Worm (Caenorhabditis elegans) whole organism, late embryonic: ENCODE results near the gene gur-3.

Experiments
- F13H6.1 ChIP-seq: sonication (generic microtip); optimal IDR thresholded peaks from 2 replicates; lab custom pipeline; 2016; ENCODE audit warnings: missing genetic modification characterization, missing compliant biosample characterization
- K09A11.1 ChIP-seq: sonication (generic microtip); optimal IDR thresholded peaks from 2 replicates; lab custom pipeline; 2017; ENCODE audit warnings: antibody characterized with exemption, mild to moderate bottlenecking, missing genetic modification characterization, missing compliant biosample characterization; ENCODE audit not compliant: insufficient read depth
- T23F11.4 ChIP-seq: fragments of 200-800 bp; sonication (Bioruptor generic); optimal IDR thresholded peaks from 2 replicates; lab custom pipeline; 2018; ENCODE audit warnings: mild to moderate bottlenecking, missing genetic modification characterization, missing compliant biosample characterization
- ahr-1 ChIP-seq: sonication (generic microtip); optimal IDR thresholded peaks from 2 replicates; lab custom pipeline; 2016; ENCODE audit warnings: missing genetic modification characterization, missing compliant biosample characterization
- ceh-18 ChIP-seq: sonication (generic microtip); optimal IDR thresholded peaks from 2 replicates; lab custom pipeline; 2016; ENCODE audit warnings: missing genetic modification characterization, missing compliant biosample characterization
- ceh-19 ChIP-seq: fragments of 200-800 bp; sonication (Bioruptor generic); optimal IDR thresholded peaks from 2 replicates; lab custom pipeline; 2018; ENCODE audit warnings: mild to moderate bottlenecking, missing genetic modification characterization, missing compliant biosample characterization
- ceh-2 ChIP-seq: sonication (generic microtip); optimal IDR thresholded peaks from 2 replicates; lab custom pipeline; 2016; ENCODE audit warnings: missing genotype, missing genetic modification characterization, missing compliant biosample characterization
- ceh-22 ChIP-seq: sonication (generic microtip); optimal IDR thresholded peaks from 2 replicates; lab custom pipeline; 2017; ENCODE audit warnings: missing biosample characterization, missing genetic modification characterization
- ceh-24 ChIP-seq: sonication (generic microtip); optimal IDR thresholded peaks from 2 replicates; lab custom pipeline; 2016; ENCODE audit warnings: mild to moderate bottlenecking, missing genetic modification characterization, missing compliant biosample characterization
- ceh-45 ChIP-seq: fragments of 200-800 bp; sonication (Bioruptor generic); IDR thresholded peaks from 2 replicates; pipeline ENCODE4 v1.3.6; 2022; ENCODE audit warnings: missing genetic modification reagents, missing genetic modification characterization, missing compliant biosample characterization
- elt-2 ChIP-seq: sonication (generic microtip); optimal IDR thresholded peaks from 2 replicates; lab custom pipeline; 2016; ENCODE audit warnings: missing genetic modification reagents, missing genetic modification characterization, missing compliant biosample characterization
- ets-4 ChIP-seq: sonication (generic microtip); optimal IDR thresholded peaks from 2 replicates; lab custom pipeline; 2016; ENCODE audit warnings: missing genetic modification characterization, missing compliant biosample characterization
- eyg-1 ChIP-seq: sonication (generic microtip); optimal IDR thresholded peaks from 2 replicates; lab custom pipeline; 2016; ENCODE audit warnings: missing genotype, missing genetic modification characterization, missing compliant biosample characterization
- fax-1 ChIP-seq: sonication (generic microtip); optimal IDR thresholded peaks from 2 replicates; lab custom pipeline; 2016; ENCODE audit warnings: missing genotype, missing genetic modification characterization, missing compliant biosample characterization
- fkh-10 ChIP-seq: fragments of 150-350 bp; optimal IDR thresholded peaks from 2 replicates; lab custom pipeline; 2014; ENCODE audit warnings: missing biosample characterization, missing genetic modification reagents, missing genetic modification characterization
- hlh-13 ChIP-seq: fragments of 200-800 bp; sonication (Bioruptor generic); optimal IDR thresholded peaks from 2 replicates; lab custom pipeline; 2018; ENCODE audit warnings: mild to moderate bottlenecking, missing genetic modification characterization, missing compliant biosample characterization
- hlh-30 ChIP-seq: sonication (generic microtip); optimal IDR thresholded peaks from 2 replicates; lab custom pipeline; 2017; ENCODE audit warnings: antibody characterized with exemption, missing genetic modification characterization, missing compliant biosample characterization; ENCODE audit not compliant: insufficient read depth
- hlh-6 ChIP-seq: sonication (generic microtip); optimal IDR thresholded peaks from 2 replicates; lab custom pipeline; 2016; ENCODE audit warnings: missing genotype, missing genetic modification characterization, missing compliant biosample characterization
- hlh-8 ChIP-seq: sonication (generic microtip); optimal IDR thresholded peaks from 2 replicates; lab custom pipeline; 2016; ENCODE audit warnings: missing genotype, missing genetic modification characterization, missing compliant biosample characterization
- madf-2 ChIP-seq: sonication (generic microtip); optimal IDR thresholded peaks from 2 replicates; lab custom pipeline; 2017; ENCODE audit warnings: missing genetic modification characterization, missing compliant biosample characterization
- mec-3 ChIP-seq: sonication (generic microtip); optimal IDR thresholded peaks from 2 replicates; lab custom pipeline; 2016; ENCODE audit warnings: borderline replicate concordance, missing genetic modification characterization, missing compliant biosample characterization
- nhr-11 ChIP-seq: fragments of 150-350 bp; optimal IDR thresholded peaks from 2 replicates; lab custom pipeline; 2014; ENCODE audit warnings: missing biosample characterization, missing genetic modification characterization
- npax-4 ChIP-seq: sonication (generic microtip); optimal IDR thresholded peaks from 2 replicates; lab custom pipeline; 2016; ENCODE audit warnings: missing genetic modification characterization, missing compliant biosample characterization
- pag-3 ChIP-seq: sonication (generic microtip); optimal IDR thresholded peaks from 2 replicates; lab custom pipeline; 2016; ENCODE audit warnings: missing compliant biosample characterization, missing genetic modification characterization, borderline replicate concordance
- pat-9 ChIP-seq: fragments of 200-800 bp; sonication (Bioruptor generic); optimal IDR thresholded peaks from 2 replicates; lab custom pipeline; 2018; ENCODE audit warnings: mild to moderate bottlenecking, missing genetic modification characterization, moderate library complexity, missing compliant biosample characterization
- pax-1 ChIP-seq: fragments of 150-350 bp; optimal IDR thresholded peaks from 2 replicates; lab custom pipeline; 2014; ENCODE audit warnings: missing biosample characterization, missing genetic modification characterization
- pqm-1 ChIP-seq: sonication (generic microtip); optimal IDR thresholded peaks from 2 replicates; lab custom pipeline; 2016; ENCODE audit warnings: missing genetic modification characterization, missing compliant biosample characterization
- pros-1 ChIP-seq: fragments of 150-350 bp; optimal IDR thresholded peaks from 2 replicates; lab custom pipeline; 2014; ENCODE audit warnings: missing biosample characterization, missing genetic modification reagents, missing genetic modification characterization
- rnt-1 ChIP-seq: sonication (generic microtip); optimal IDR thresholded peaks from 2 replicates; lab custom pipeline; 2016; ENCODE audit warnings: missing genetic modification characterization, missing compliant biosample characterization
- sox-2 ChIP-seq: fragments of 200-800 bp; sonication (Bioruptor generic); IDR thresholded peaks from 2 replicates; pipeline ENCODE4 v1.3.6; 2022; ENCODE audit warnings: missing genetic modification reagents, missing genetic modification characterization, missing compliant biosample characterization
- sox-4 ChIP-seq: sonication (generic microtip); optimal IDR thresholded peaks from 2 replicates; lab custom pipeline; 2017; ENCODE audit warnings: mild to moderate bottlenecking, missing genetic modification characterization, inconsistent platforms, missing compliant biosample characterization
- syd-9 ChIP-seq: sonication (generic microtip); optimal IDR thresholded peaks from 2 replicates; lab custom pipeline; 2016; ENCODE audit warnings: mild to moderate bottlenecking, missing genetic modification characterization, moderate library complexity, missing compliant biosample characterization
- unc-3 ChIP-seq, 2 experiments: fragments of 200-800 bp in 1 of 2; sonication (Bioruptor generic) in 1 of 2; sonication (generic microtip) in 1 of 2; conservative IDR thresholded peaks in 1 of 2; optimal IDR thresholded peaks in 1 of 2; 2 replicates each; pipeline versions ENCODE4 v1.3.6 to Lab custom; 2016 to 2022; ENCODE audit warnings: missing compliant biosample characterization in 2 of 2, missing genetic modification characterization in 2 of 2, missing genetic modification reagents in 1 of 2
- unc-42 ChIP-seq: sonication (generic microtip); optimal IDR thresholded peaks from 2 replicates; lab custom pipeline; 2016; ENCODE audit warnings: missing genotype, missing genetic modification characterization, missing compliant biosample characterization
- unc-55 ChIP-seq: sonication (generic microtip); optimal IDR thresholded peaks from 2 replicates; lab custom pipeline; 2017; ENCODE audit warnings: missing biosample characterization, missing genetic modification reagents, missing genetic modification characterization
- ztf-16 ChIP-seq: sonication (generic microtip); optimal IDR thresholded peaks from 2 replicates; lab custom pipeline; 2017; ENCODE audit warnings: missing genetic modification characterization, missing compliant biosample characterization

Gene gur-3

DNA sequence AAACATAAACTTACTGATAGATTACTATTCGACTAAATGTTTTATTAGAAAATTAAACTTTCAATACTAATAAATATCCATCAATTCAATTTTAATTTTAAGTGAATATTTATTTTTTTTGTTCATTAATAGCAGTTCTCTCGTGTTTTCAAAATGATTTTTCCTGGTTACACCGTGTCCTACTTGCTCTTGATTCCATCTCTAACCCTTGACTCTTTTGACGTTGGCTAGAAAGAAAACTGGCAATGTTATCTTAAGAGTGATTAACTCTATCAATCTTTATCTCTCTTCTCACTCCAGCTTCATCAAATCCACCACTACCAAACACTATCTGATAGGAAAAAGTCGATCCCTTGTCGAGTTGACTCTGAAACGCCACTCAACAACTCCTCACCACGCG is 6.3 kb upstream of the gur-3 start, which contains the start of gene acr-8:
TSS of gene acr-8 (plus strand) at position 301 of the 400 bp plus-strand sequence.
- TF ChIP-seq K09A11.1 (tag; lab: Kevin White, UChicago) (no peak), unc-42 (no peak)
- TF ChIP-seq, all 69 proteins: peak for 0

ce11 chrX:10410539-10410938 is 4.4 kb upstream of the gur-3 start:
- no peak for TF ChIP-seq pag-3
- no peak for TF ChIP-seq sox-4
- peak; percentile 64 for TF ChIP-seq unc-55
- TF ChIP-seq pat-9 (tag; lab: Kevin White, UChicago), result no peak
- no peak for TF ChIP-seq ahr-1
- peak; percentile 81 for TF ChIP-seq ceh-18 (tag; lab: Kevin White, UChicago)
- TF ChIP-seq pax-1 (tag; lab: Kevin White, UChicago), result no peak
- TF ChIP-seq rnt-1 (tag; lab: Kevin White, UChicago), result peak; percentile 70

- no peak for TF ChIP-seq madf-2 (tag; lab: Kevin White, UChicago)
- no peak for TF ChIP-seq ztf-16
- TF ChIP-seq, all 69 proteins: peak for 0
These were observed 747 bp upstream of the gur-3 start, which contains the start of gene ZC504.1 for ce11 chrX:10406850-10407249. TSS of gene ZC504.1 (plus strand) at chrX:10407150.

- TF ChIP-seq mec-3 (tag; lab: Kevin White, UChicago), result no peak
- TF ChIP-seq fax-1 (tag; lab: Kevin White, UChicago), result no peak
- no peak for TF ChIP-seq madf-2 (tag; lab: Kevin White, UChicago)
- TF ChIP-seq ceh-22 (tag; lab: Kevin White, UChicago), result no peak
- TF ChIP-seq fkh-10, result no peak
- no peak for TF ChIP-seq ceh-24 (tag; lab: Kevin White, UChicago)
- TF ChIP-seq elt-2 (tag; lab: Kevin White, UChicago), result no peak
These were observed 2.1 kb downstream of the gur-3 start for ce11 chrX:10404051-10404450.

DNA sequence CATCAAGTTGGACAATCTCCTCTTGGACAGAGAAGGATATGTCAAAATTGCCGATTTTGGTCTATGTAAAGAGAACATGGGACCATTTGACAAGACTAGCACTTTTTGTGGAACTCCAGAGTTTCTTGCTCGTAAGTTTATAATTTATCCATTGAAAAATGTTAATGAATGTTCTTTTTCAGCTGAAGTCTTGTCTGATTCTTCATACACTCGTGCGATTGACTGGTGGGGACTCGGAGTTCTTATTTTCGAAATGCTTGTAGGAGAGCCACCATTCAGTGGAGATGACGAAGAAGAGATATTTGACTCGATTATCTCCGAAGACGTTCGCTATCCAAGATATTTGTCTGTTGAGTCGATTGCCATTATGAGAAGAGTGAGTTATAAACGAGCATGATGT is 5.0 kb downstream of the gur-3 start:
- TF ChIP-seq fax-1 (tag; lab: Kevin White, UChicago) (no peak), pat-9 (tag; lab: Kevin White, UChicago) (no peak)

DNA sequence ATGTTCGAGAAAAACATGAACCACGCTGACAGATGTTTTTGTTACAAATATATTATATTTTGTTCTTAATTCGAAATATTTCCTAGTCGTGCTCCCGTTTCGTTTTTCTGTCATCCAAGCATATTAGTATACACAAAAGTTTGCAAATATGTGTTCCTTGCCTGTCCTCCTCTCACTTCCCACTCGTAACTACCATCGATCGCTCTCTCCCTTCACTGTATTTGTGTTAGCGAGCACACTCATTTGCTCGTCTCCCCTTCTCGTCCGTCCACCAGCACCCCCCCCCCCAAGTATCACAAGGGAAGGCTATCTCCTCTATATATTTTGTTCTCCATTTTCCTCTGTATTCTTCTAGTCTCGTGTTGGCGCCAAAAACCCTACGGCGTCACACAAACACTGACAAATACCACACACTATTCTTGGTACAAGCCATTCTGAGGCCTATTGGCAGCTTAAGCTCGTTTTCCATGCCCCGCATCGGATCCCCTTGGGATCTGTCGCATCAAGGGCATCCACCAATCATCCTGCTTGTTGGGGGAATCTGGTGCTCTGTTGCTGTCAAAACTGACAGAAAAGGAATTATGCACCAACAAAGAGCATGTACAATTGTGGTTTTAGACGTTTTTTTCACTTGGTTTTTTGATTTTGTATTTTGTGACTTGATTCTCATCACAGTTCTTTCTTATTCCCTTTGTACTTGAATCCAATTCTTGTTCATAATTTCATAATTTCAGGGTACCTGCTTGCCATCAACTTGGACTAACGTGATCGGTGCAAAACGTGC is 9.4 kb downstream of the gur-3 start, which contains the start of gene pkn-1:
TSS of gene pkn-1 (plus strand) at position 734 of the 784 bp plus-strand sequence.
- TF ChIP-seq unc-3 (GFP tag; conservative IDR thresholded peaks at IDR 0.05; lab: Robert Waterston, UW) (no peak), unc-3 (tag; optimal IDR thresholded peaks at IDR 0.05; lab: Kevin White, UChicago) (peak; percentile 4), madf-2 (tag; lab: Kevin White, UChicago) (no peak), ceh-2 (tag; lab: Kevin White, UChicago) (no peak), hlh-6 (no peak), eyg-1 (tag; lab: Kevin White, UChicago) (no peak), elt-2 (tag; lab: Kevin White, UChicago) (no peak), syd-9 (tag; lab: Kevin White, UChicago) (no peak)
- TF ChIP-seq, all 69 proteins: peak for 1

ce11 chrX:10395668-10396067 is 10.4 kb downstream of the gur-3 start:
- no peak for TF ChIP-seq ztf-16
- no peak for TF ChIP-seq hlh-6
- no peak for TF ChIP-seq nhr-11 (tag; lab: Kevin White, UChicago)
- no peak for TF ChIP-seq unc-55
- no peak for TF ChIP-seq madf-2 (tag; lab: Kevin White, UChicago)
- no peak for TF ChIP-seq ceh-19 (GFP tag; lab: Kevin White, UChicago)
- TF ChIP-seq hlh-13 (GFP tag; lab: Kevin White, UChicago), result no peak
- TF ChIP-seq hlh-8 (tag; lab: Kevin White, UChicago), result no peak
- TF ChIP-seq hlh-30 (tag; lab: Kevin White, UChicago), result no peak
- no peak for TF ChIP-seq T23F11.4 (GFP tag; lab: Kevin White, UChicago)
- no peak for TF ChIP-seq sox-2
- TF ChIP-seq pros-1 (tag; lab: Kevin White, UChicago), result peak; percentile 19
- TF ChIP-seq ets-4 (tag; lab: Kevin White, UChicago), result peak; percentile 12
- TF ChIP-seq syd-9 (tag; lab: Kevin White, UChicago), result no peak
- TF ChIP-seq npax-4 (tag; lab: Kevin White, UChicago), result no peak
- no peak for TF ChIP-seq pag-3
- TF ChIP-seq pqm-1, result no peak
- no peak for TF ChIP-seq mec-3 (tag; lab: Kevin White, UChicago)
- TF ChIP-seq ceh-18 (tag; lab: Kevin White, UChicago), result peak; percentile 23
- TF ChIP-seq ceh-45 (GFP tag; lab: Robert Waterston, UW), result no peak
- no peak for TF ChIP-seq ceh-2 (tag; lab: Kevin White, UChicago)
- TF ChIP-seq F13H6.1 (tag; lab: Kevin White, UChicago), result peak; percentile 16
